2 worm cellular contexts compared by ENCODE assay signal in genomic region chrIII:5678935-5679334, ce11.
A peak's percentile ranks its signal among the peaks of the same experiment; 100 is the strongest.
TF ChIP-seq lines count a peak whose summit lies in the region.

ska-3 (minus strand) TSS chrIII:5679005.
rps-12 (plus strand) TSS chrIII:5679298.

TF ChIP-seq in whole organism, L1 larva, 84 proteins besides CTCF, POLR2A, EP300 and RAD21 (continued from another document):
- TF ChIP-seq dsc-1 (tag; optimal IDR thresholded peaks at IDR 0.05; lab: Kevin White, UChicago) = peak; percentile 99
- TF ChIP-seq lin-35 (GFP tag; optimal IDR thresholded peaks at IDR 0.05; lab: Kevin White, UChicago) = peak; percentile 98 to 100
- TF ChIP-seq dpl-1 (GFP tag; optimal IDR thresholded peaks at IDR 0.05; lab: Kevin White, UChicago) = peak; percentile 97 to 99 (median 98)
- peak; percentile 99 for TF ChIP-seq rnt-1 (tag; optimal IDR thresholded peaks at IDR 0.05; lab: Kevin White, UChicago)
- TF ChIP-seq irx-1 (tag; optimal IDR thresholded peaks at IDR 0.05; lab: Kevin White, UChicago) = peak; percentile 96
- peak; percentile 54 to 99 for TF ChIP-seq mdl-1 (tag; optimal IDR thresholded peaks at IDR 0.05; lab: Kevin White, UChicago)
- no peak for TF ChIP-seq hlh-4 (tag; optimal IDR thresholded peaks at IDR 0.05; lab: Kevin White, UChicago)
- peak; percentile 92 for TF ChIP-seq fkh-4 (tag; optimal IDR thresholded peaks at IDR 0.05; lab: Kevin White, UChicago; ENCODE audit: borderline replicate concordance)
- TF ChIP-seq snpc-4 (tag; optimal IDR thresholded peaks at IDR 0.05; lab: Kevin White, UChicago) = peak; percentile 93
- TF ChIP-seq lin-14 (GFP tag; optimal IDR thresholded peaks at IDR 0.05; lab: Kevin White, UChicago) = peak; percentile 98
- TF ChIP-seq ceh-82 (tag; optimal IDR thresholded peaks at IDR 0.05; lab: Kevin White, UChicago) = peak; percentile 99 to 100 (median 100)
- peak; percentile 98 for TF ChIP-seq skn-1 (tag; optimal IDR thresholded peaks at IDR 0.05; lab: Kevin White, UChicago)
- peak; percentile 95 for TF ChIP-seq ceh-88 (GFP tag; IDR thresholded peaks at IDR 0.05; lab: Robert Waterston, UW)
- peak; percentile 14 for TF ChIP-seq Y116A8C.19 (tag; optimal IDR thresholded peaks at IDR 0.05; lab: Kevin White, UChicago; ENCODE audit: borderline replicate concordance)
- TF ChIP-seq nhr-85 (tag; lab: Kevin White, UChicago) = peak; percentile 99
- TF ChIP-seq isw-1 (GFP tag; IDR thresholded peaks at IDR 0.05; lab: Robert Waterston, UW) = peak; percentile 99
- peak; percentile 98 to 99 for TF ChIP-seq efl-1 (optimal IDR thresholded peaks at IDR 0.05; lab: Kevin White, UChicago)
- TF ChIP-seq efl-1 (GFP tag; optimal IDR thresholded peaks at IDR 0.05 in 1 of 2; lab: Kevin White, UChicago) = peak; percentile 95 to 100
- peak; percentile 98 for TF ChIP-seq lsy-2 (tag; optimal IDR thresholded peaks at IDR 0.05; lab: Kevin White, UChicago)
- peak; percentile 99 for TF ChIP-seq nhr-19 (GFP tag; conservative IDR thresholded peaks at IDR 0.05; lab: Robert Waterston, UW)
- TF ChIP-seq pag-3 (tag; optimal IDR thresholded peaks at IDR 0.05; lab: Kevin White, UChicago; ENCODE audit: borderline replicate concordance, insufficient read depth) = peak; percentile 87
- TF ChIP-seq lir-3 (tag; optimal IDR thresholded peaks at IDR 0.05; lab: Kevin White, UChicago; ENCODE audit: poor library complexity) = peak; percentile 93
- peak; percentile 76 for TF ChIP-seq F16B12.6 (tag; optimal IDR thresholded peaks at IDR 0.05; lab: Kevin White, UChicago)

TF ChIP-seq in whole organism, young adult, 124 proteins besides CTCF, POLR2A, EP300 and RAD21 (continued from another document):
- TF ChIP-seq hmg-20 (GFP tag; IDR thresholded peaks at IDR 0.05; lab: Robert Waterston, UW) = peak; percentile 82
- no peak for TF ChIP-seq nfya-1 (tag; optimal IDR thresholded peaks at IDR 0.05; lab: Kevin White, UChicago; ENCODE audit: borderline replicate concordance, insufficient read depth)
- peak; percentile 4 for TF ChIP-seq unc-62 (GFP tag; optimal IDR thresholded peaks at IDR 0.05; lab: Kevin White, UChicago)
- TF ChIP-seq chd-7 (tag; optimal IDR thresholded peaks at IDR 0.05; lab: Kevin White, UChicago) = peak; percentile 82
- TF ChIP-seq B0261.1 (tag; optimal IDR thresholded peaks at IDR 0.05; lab: Kevin White, UChicago) = peak; percentile 16
- peak; percentile 96 for TF ChIP-seq rcor-1 (GFP tag; IDR thresholded peaks at IDR 0.05; lab: Robert Waterston, UW)
- TF ChIP-seq ztf-3 (GFP tag; optimal IDR thresholded peaks at IDR 0.05; lab: Kevin White, UChicago) = peak; percentile 22
- TF ChIP-seq ztf-28 (GFP tag; IDR thresholded peaks at IDR 0.05; lab: Robert Waterston, UW) = peak; percentile 52; the same call in 1 of the 2 replicates
- TF ChIP-seq B0035.1 (tag; optimal IDR thresholded peaks at IDR 0.05; lab: Kevin White, UChicago) = peak; percentile 43
- TF ChIP-seq F22D6.2 (tag; optimal IDR thresholded peaks at IDR 0.05; lab: Kevin White, UChicago) = peak; percentile 69
- no peak for TF ChIP-seq zfh-2 (GFP tag; conservative IDR thresholded peaks at IDR 0.05; lab: Robert Waterston, UW)
- no peak for TF ChIP-seq nhr-27 (tag; optimal IDR thresholded peaks at IDR 0.05; lab: Kevin White, UChicago)
- peak; percentile 82 for TF ChIP-seq Y67H2A.10 (GFP tag; conservative IDR thresholded peaks at IDR 0.05; lab: Robert Waterston, UW)
- TF ChIP-seq zim-3 (tag; optimal IDR thresholded peaks at IDR 0.05; lab: Kevin White, UChicago) = peak; percentile 36
- no peak for TF ChIP-seq bed-2 (GFP tag; IDR thresholded peaks at IDR 0.05; lab: Robert Waterston, UW)
- TF ChIP-seq T26A5.8 (tag; optimal IDR thresholded peaks at IDR 0.05; lab: Kevin White, UChicago) = no peak
- no peak for TF ChIP-seq ztf-25 (GFP tag; IDR thresholded peaks at IDR 0.05; lab: Robert Waterston, UW)
- TF ChIP-seq madf-8 (GFP tag; conservative IDR thresholded peaks at IDR 0.05; lab: Robert Waterston, UW) = peak; percentile 77
- peak; percentile 96 for TF ChIP-seq ekl-4 (GFP tag; IDR thresholded peaks at IDR 0.05; lab: Robert Waterston, UW)
- TF ChIP-seq cebp-2 (GFP tag; IDR thresholded peaks at IDR 0.05; lab: Robert Waterston, UW) = no peak
- peak; percentile 83 for TF ChIP-seq Y95B8A.8 (GFP tag; IDR thresholded peaks at IDR 0.05; lab: Robert Waterston, UW)
